Fruit fly (Drosophila melanogaster): ENCODE data around the gene CG42857.

Gene CG42857

DNA sequence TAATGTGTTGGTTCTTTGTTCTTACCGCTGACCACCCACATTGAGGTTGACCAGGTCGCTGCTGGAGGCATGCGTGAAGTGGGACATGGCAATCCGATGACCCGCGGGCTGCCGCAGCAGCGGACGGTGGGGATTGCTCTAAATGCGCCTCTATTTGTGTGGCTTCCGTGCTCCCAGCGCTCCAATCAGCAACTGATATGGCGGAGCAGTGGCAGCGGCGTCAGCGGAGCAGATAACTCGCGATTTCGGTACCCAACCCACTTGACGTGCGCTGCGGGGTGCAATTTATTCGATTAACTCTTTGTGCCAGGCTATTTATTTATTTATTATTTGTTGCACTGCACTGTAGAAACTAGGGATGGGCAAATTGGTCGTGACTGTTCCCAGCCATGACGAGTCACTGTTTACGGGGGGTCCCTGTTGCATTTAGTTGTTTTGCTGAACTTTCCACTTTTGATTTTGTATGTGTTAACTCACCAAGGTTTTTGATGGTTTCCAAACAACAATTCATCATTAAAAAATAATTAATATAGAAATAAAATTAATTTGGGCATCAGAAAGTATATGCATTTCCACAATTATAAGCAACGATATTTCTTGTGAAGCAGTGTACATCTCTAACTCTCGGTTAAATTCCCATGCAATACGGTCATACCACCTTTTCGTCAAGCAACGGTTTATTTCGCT lies 20.2 kb downstream of the CG42857 start, which contains the start of the genes CG9467 and CG8526 (continued):
- TF ChIP-seq lola (GFP tag; optimal IDR thresholded peaks at IDR 0.05), result peak in 1 of 3 experiments; percentile 74
- TF ChIP-seq Aef1 (GFP tag; IDR thresholded peaks at IDR 0.05), result peak; percentile 69
- TF ChIP-seq klu (GFP tag; IDR thresholded peaks at IDR 0.05), result no peak; the same call in 1 of the 2 replicates
- TF ChIP-seq Dbx (GFP tag; IDR thresholded peaks at IDR 0.05), result peak; percentile 70; the same call in 2 of the 3 replicates
- TF ChIP-seq Camta (GFP tag; optimal IDR thresholded peaks at IDR 0.05), result no peak
- TF ChIP-seq NfI (GFP tag; optimal IDR thresholded peaks at IDR 0.05), result peak; percentile 68
- TF ChIP-seq Ada2b (GFP tag; IDR thresholded peaks at IDR 0.05), result 0 out of 2 replicates have a peak, but pooled peaks have one; percentile 8
- TF ChIP-seq Optix (GFP tag; IDR thresholded peaks at IDR 0.05), result no peak
- peak; percentile 57 for TF ChIP-seq MBD-R2 (GFP tag; IDR thresholded peaks at IDR 0.05)
- peak; percentile 87 for TF ChIP-seq CG17361 (GFP tag; IDR thresholded peaks at IDR 0.05)
- TF ChIP-seq HHEX (GFP tag; optimal IDR thresholded peaks at IDR 0.05), result peak; percentile 60
- 0 out of 2 replicates have a peak, but pooled peaks have one; percentile 38 for TF ChIP-seq CG14014 (GFP tag; IDR thresholded peaks at IDR 0.05)
- TF ChIP-seq Oaz (GFP tag; IDR thresholded peaks at IDR 0.05), result no peak
- no peak for TF ChIP-seq pan (optimal IDR thresholded peaks at IDR 0.05)
- TF ChIP-seq pan (GFP tag; optimal IDR thresholded peaks at IDR 0.05 in 1 of 2, IDR thresholded peaks at IDR 0.05 in 1 of 2), result peak in 1 of 2 experiments; percentile 34
- peak; percentile 23 for TF ChIP-seq CG1233 (GFP tag; optimal IDR thresholded peaks at IDR 0.05)
- no peak for TF ChIP-seq tap (tag; optimal IDR thresholded peaks at IDR 0.05)
- no peak for TF ChIP-seq Sox100B (GFP tag; optimal IDR thresholded peaks at IDR 0.05)
- peak; percentile 82 for TF ChIP-seq CG13424 (tag; optimal IDR thresholded peaks at IDR 0.05)
- TF ChIP-seq ken (GFP tag; IDR thresholded peaks at IDR 0.05), result peak; percentile 35; the same call in 1 of the 3 replicates
- TF ChIP-seq ind (GFP tag; optimal IDR thresholded peaks at IDR 0.05), result peak; percentile 79
- no peak for TF ChIP-seq Lim3 (GFP tag; IDR thresholded peaks at IDR 0.05)
- peak in 1 of 2 experiments; percentile 48 for TF ChIP-seq bsh (GFP tag; optimal IDR thresholded peaks at IDR 0.05)
- no peak for TF ChIP-seq emc (GFP tag; optimal IDR thresholded peaks at IDR 0.05)
- no peak for TF ChIP-seq CG1529 (GFP tag; optimal IDR thresholded peaks at IDR 0.05)
- TF ChIP-seq vnd (GFP tag; IDR thresholded peaks at IDR 0.05; ENCODE audit: partially characterized antibody), result peak; percentile 73
- TF ChIP-seq CG2199 (GFP tag; IDR thresholded peaks at IDR 0.05), result no peak
- TF ChIP-seq CG2120 (GFP tag; optimal IDR thresholded peaks at IDR 0.05), result peak; percentile 74
- peak; percentile 33 for TF ChIP-seq CG4854 (GFP tag; optimal IDR thresholded peaks at IDR 0.05)
- no peak for TF ChIP-seq CG10274 (GFP tag; optimal IDR thresholded peaks at IDR 0.05)
- no peak; the same call in 1 of the 2 replicates for TF ChIP-seq Adf1 (GFP tag; IDR thresholded peaks at IDR 0.05)
- TF ChIP-seq CG5953 (GFP tag; IDR thresholded peaks at IDR 0.05), result no peak
- peak; percentile 58 for TF ChIP-seq CG12104 (GFP tag; optimal IDR thresholded peaks at IDR 0.05)
- TF ChIP-seq aop (GFP tag; IDR thresholded peaks at IDR 0.05), result no peak
- TF ChIP-seq sens (GFP tag), result no peak
- TF ChIP-seq CG15479 (GFP tag; optimal IDR thresholded peaks at IDR 0.05), result no peak
- TF ChIP-seq CG32772 (GFP tag; IDR thresholded peaks at IDR 0.05), result peak; percentile 51; the same call in 1 of the 2 replicates
- TF ChIP-seq CG3281 (GFP tag; optimal IDR thresholded peaks at IDR 0.05), result peak; percentile 59
- TF ChIP-seq CG6765 (GFP tag; optimal IDR thresholded peaks at IDR 0.05), result peak; percentile 2
- TF ChIP-seq CG11093 (GFP tag; IDR thresholded peaks at IDR 0.05), result 0 out of 3 replicates have a peak, but pooled peaks have one; percentile 41
- no peak for TF ChIP-seq odd (GFP tag; optimal IDR thresholded peaks at IDR 0.05)
- TF ChIP-seq en (GFP tag; optimal IDR thresholded peaks at IDR 0.05), result no peak
- no peak for TF ChIP-seq usp (GFP tag; optimal IDR thresholded peaks at IDR 0.05)
- no peak for TF ChIP-seq danr (GFP tag; IDR thresholded peaks at IDR 0.05)
- peak; percentile 70 for TF ChIP-seq gfzf (GFP tag; optimal IDR thresholded peaks at IDR 0.05)
- peak; percentile 41; the same call in 1 of the 2 replicates for TF ChIP-seq HLH3B (GFP tag; IDR thresholded peaks at IDR 0.05)
- no peak for TF ChIP-seq her (GFP tag; optimal IDR thresholded peaks at IDR 0.05)
- TF ChIP-seq lab (GFP tag; optimal IDR thresholded peaks at IDR 0.05), result no peak
- TF ChIP-seq Fer3 (tag; optimal IDR thresholded peaks at IDR 0.05), result peak; percentile 53
- TF ChIP-seq pzg (GFP tag; optimal IDR thresholded peaks at IDR 0.05), result peak; percentile 58

All from whole organism, embryonic.